Worm (Caenorhabditis elegans) whole organism, early embryonic: Measurements from ENCODE around the gene sra-27.

Source experiments
- B0310.2 ChIP-seq: sonication (generic microtip); optimal IDR thresholded peaks from 2 replicates; lab custom pipeline; 2016; ENCODE audit warnings: mild to moderate bottlenecking, missing genetic modification characterization, missing compliant biosample characterization
- aly-1 ChIP-seq: sonication (generic microtip); optimal IDR thresholded peaks from 2 replicates; lab custom pipeline; 2016; ENCODE audit warnings: missing genetic modification characterization, missing compliant biosample characterization
- ama-1 ChIP-seq: fragments of 150-350 bp; optimal IDR thresholded peaks from 2 replicates; lab custom pipeline; 2014
- ets-7 ChIP-seq: sonication (generic microtip); optimal IDR thresholded peaks from 2 replicates; lab custom pipeline; 2016; ENCODE audit warnings: missing genotype, missing genetic modification characterization, missing compliant biosample characterization
- flt-1 ChIP-seq: fragments of 200-800 bp; sonication (Bioruptor generic); IDR thresholded peaks from 2 replicates; pipeline ENCODE4 v1.3.6; 2022; ENCODE audit warnings: missing genetic modification characterization, missing compliant biosample characterization
- hmbx-1 ChIP-seq: sonication (generic microtip); optimal IDR thresholded peaks from 2 replicates; lab custom pipeline; 2016; ENCODE audit warnings: mild to moderate bottlenecking, missing genetic modification characterization, missing compliant biosample characterization
- hmg-4 ChIP-seq: fragments of 200-800 bp; sonication (Bioruptor generic); optimal IDR thresholded peaks from 2 replicates; lab custom pipeline; 2018; ENCODE audit warnings: mild to moderate bottlenecking, missing genetic modification characterization, missing compliant biosample characterization
- pes-1 ChIP-seq: fragments of 200-800 bp; sonication (Bioruptor generic); IDR thresholded peaks from 2 replicates; pipeline ENCODE4 v1.3.6; 2022; ENCODE audit warnings: missing genetic modification reagents, missing genetic modification characterization, missing compliant biosample characterization
- tbx-37 ChIP-seq: fragments of 200-800 bp; sonication (Bioruptor generic); conservative IDR thresholded peaks from 2 replicates; pipeline ENCODE4 v1.3.6; 2022; ENCODE audit warnings: missing genetic modification reagents, missing genetic modification characterization, missing compliant biosample characterization
- tra-4 ChIP-seq: sonication (generic microtip); optimal IDR thresholded peaks from 2 replicates; lab custom pipeline; 2017; ENCODE audit warnings: missing genetic modification characterization, missing compliant biosample characterization

DNA sequence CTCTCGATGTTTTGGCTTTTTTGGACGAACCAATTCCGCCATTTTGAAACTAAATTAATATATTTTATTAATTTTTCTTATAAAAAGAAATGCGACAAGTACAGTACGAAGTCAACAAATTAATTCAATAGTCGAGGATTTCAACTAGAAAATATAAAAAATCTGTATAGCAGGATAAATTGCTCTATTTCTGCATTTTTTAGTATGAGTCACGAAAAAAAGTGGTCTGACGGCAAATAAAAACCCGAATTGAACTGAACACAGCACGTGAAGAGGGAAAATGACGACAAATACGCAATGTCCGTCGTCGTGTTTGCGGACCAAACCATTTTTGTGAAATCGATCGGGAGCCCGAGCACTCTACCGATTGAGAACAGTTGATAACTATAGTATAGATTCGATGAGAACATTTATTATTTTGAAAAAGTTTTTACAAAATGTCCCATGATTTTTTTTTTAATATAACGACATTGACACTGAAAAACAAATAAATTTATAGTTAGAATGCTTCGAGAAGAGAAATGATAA, 40.6 kb downstream of the sra-27 start, which contains the start of gene epg-5:
- TF ChIP-seq ets-7 (tag; lab: Kevin White, UChicago) (no peak), ama-1 (lab: Kevin White, UChicago) (no peak), hmg-4 (GFP tag; lab: Kevin White, UChicago) (no peak), tra-4 (tag; lab: Kevin White, UChicago) (no peak), flt-1 (GFP tag; lab: Robert Waterston, UW) (no peak), B0310.2 (tag; lab: Kevin White, UChicago) (no peak), aly-1 (tag; lab: Kevin White, UChicago) (no peak), tbx-37 (GFP tag; lab: Robert Waterston, UW) (no peak), pes-1 (GFP tag; lab: Robert Waterston, UW) (no peak), hmbx-1 (tag; lab: Kevin White, UChicago) (no peak)
